Fruit fly (Drosophila melanogaster): ENCODE data around the gene Cbp80.

Gene Cbp80

dm6 chrX:4635856-4636486, 13.8 kb upstream of the Cbp80 start, which contains the start of the genes Alms1a and pon:
Gene Alms1a, minus strand, starts transcription at chrX:4636004.
Gene pon, plus strand, starts transcription at chrX:4636318.
- TF ChIP-seq CTCF (optimal IDR thresholded peaks at IDR 0.05) (no peak), CG8478 (optimal IDR thresholded peaks at IDR 0.05) (no peak)

- no peak for TF ChIP-seq CTCF (optimal IDR thresholded peaks at IDR 0.05)
- no peak for TF ChIP-seq CG8478 (optimal IDR thresholded peaks at IDR 0.05)
Observed at dm6 chrX:4643887-4644286, 5.9 kb upstream of the Cbp80 start, which contains the start of gene CG3081. Gene CG3081, minus strand, starts transcription at chrX:4643987.

DNA sequence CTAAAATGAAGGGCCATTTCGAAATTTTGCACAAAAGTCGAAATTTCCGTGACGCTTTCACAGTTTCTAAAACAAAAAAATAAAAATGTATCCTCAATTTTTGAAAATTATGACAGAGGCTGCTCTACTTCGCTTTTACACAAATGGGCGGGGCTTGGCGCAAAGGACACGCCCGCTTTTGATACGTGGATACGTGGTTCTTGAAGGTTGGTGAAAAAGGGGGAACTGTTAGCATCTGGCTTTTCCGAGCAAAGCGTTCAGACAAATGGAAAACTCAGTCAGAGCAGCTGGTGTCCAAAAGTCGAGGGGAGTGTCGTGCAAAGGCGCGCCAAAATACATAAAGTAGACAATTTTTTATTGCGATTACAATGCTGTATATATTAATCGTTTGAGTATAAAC, 5.0 kb upstream of the Cbp80 start, which contains the start of gene CG3062:
TSS of gene CG3062 (minus strand) at position 101 of the 400 bp plus-strand sequence.
- TF ChIP-seq CG8478 (optimal IDR thresholded peaks at IDR 0.05) (no peak), CTCF (optimal IDR thresholded peaks at IDR 0.05) (no peak)

dm6 chrX:4647316-4648046, 2.3 kb upstream of the Cbp80 start, which contains the start of the genes HLH4C and mRpL30:
Gene HLH4C, minus strand, starts transcription at chrX:4647414.
Gene mRpL30, plus strand, starts transcription at chrX:4647871.
- no peak for TF ChIP-seq CTCF (optimal IDR thresholded peaks at IDR 0.05)
- no peak for TF ChIP-seq CG8478 (optimal IDR thresholded peaks at IDR 0.05)

- TF ChIP-seq CG8478 (optimal IDR thresholded peaks at IDR 0.05): no peak
- no peak for TF ChIP-seq CTCF (optimal IDR thresholded peaks at IDR 0.05)
Observed at dm6 chrX:4654397-4654796, 4.6 kb downstream of the Cbp80 start, which contains the start of gene CG15473. Gene CG15473, minus strand, starts transcription at chrX:4654497.

- TF ChIP-seq CG8478 (optimal IDR thresholded peaks at IDR 0.05) (no peak), CTCF (optimal IDR thresholded peaks at IDR 0.05) (no peak)
Observed at dm6 chrX:4657896-4658295, 8.1 kb downstream of the Cbp80 start.

DNA sequence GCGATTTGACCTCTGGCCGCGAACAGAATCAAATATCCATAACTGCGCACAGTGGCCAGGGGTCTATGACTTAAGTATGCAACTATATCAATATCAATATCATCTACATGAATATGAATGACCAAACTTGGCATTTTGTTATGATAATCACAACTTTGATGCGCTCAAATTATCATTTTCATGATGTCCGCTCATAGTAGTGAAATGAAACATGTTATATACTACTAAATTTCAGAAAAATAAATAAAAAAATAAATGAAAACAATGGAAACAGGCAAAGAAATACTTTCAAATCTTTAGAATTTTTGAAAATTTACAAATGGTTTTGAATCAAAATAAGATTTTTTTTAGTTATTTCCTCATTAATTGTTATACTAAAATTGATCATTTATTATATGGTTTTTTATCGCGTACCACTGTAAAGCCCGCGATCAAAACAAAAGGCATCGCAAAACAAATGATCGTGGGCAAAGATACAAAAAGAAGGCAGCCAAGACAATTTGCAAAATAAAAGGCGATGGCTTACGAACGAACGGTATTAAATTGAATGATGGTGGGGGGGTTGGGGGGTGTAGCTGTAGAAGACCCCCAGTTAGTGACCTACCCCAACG, 10.9 kb downstream of the Cbp80 start:
- no peak for TF ChIP-seq CG8478 (optimal IDR thresholded peaks at IDR 0.05)

- TF ChIP-seq CG8478 (optimal IDR thresholded peaks at IDR 0.05) (no peak), CTCF (optimal IDR thresholded peaks at IDR 0.05) (no peak)
Observed at dm6 chrX:4664107-4664506, 14.3 kb downstream of the Cbp80 start.

DNA sequence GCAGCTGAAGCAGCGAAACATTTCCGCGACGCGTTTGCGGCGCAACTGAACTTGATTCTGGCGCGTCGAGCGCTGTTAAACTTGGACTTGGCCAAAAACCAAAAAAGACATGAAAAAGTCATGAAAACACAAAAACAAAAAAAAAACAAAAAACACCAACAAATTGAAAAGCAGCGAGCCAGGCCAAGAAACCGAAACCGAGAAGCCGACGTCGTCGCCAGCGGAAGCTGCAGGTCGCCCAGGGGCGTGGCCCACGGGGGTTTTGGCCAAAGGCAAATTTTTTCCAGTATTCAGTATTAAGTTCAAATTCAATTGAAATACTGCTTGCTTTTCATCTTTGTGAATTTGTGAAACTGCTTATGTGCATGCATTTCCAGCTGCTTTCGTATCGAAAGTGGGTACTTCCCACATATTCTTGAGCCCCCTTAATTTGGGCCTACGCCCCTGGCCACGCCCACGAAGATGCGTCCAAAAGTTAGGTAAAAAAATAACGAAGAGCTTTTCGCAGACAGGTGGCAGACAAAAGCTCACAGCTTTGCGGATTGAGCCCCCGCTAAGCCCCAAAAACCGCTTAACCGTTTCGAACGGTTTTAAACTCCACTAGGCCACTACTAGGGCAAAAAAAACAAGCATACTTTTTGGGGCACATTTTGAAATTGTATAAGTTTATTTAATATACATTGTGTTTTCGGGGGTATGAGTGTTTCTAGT, 17.0 kb downstream of the Cbp80 start, which contains the start of gene CG3009:
TSS of gene CG3009 (minus strand) at position 51 of the 711 bp plus-strand sequence.
- peak; percentile 36 to 59 for TF ChIP-seq CTCF (optimal IDR thresholded peaks at IDR 0.05)
- TF ChIP-seq CG8478 (optimal IDR thresholded peaks at IDR 0.05): no peak

DNA sequence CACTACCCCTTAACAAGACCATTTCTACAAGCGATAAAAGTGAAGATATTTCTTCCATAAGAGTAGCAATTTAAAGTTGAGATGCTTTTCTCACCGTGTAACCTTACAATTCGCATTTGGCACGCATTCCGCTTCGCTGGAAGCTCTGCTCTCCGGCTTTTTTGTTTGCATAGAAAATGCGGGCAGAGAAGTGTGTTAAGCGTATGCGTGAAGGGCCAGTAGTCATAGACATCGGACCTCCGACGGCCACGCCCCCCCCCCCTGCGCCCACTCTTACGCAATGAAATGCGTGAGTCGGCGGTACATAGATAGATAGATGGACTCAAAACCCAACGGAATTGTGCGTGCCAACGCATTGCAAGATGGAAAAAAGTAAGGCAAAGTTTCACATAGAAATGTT, 19.6 kb downstream of the Cbp80 start:
- TF ChIP-seq CG8478 (optimal IDR thresholded peaks at IDR 0.05) (no peak), CTCF (optimal IDR thresholded peaks at IDR 0.05) (no peak)

dm6 chrX:4671194-4671626, 21.4 kb downstream of the Cbp80 start:
- TF ChIP-seq CG8478 (optimal IDR thresholded peaks at IDR 0.05): no peak

DNA sequence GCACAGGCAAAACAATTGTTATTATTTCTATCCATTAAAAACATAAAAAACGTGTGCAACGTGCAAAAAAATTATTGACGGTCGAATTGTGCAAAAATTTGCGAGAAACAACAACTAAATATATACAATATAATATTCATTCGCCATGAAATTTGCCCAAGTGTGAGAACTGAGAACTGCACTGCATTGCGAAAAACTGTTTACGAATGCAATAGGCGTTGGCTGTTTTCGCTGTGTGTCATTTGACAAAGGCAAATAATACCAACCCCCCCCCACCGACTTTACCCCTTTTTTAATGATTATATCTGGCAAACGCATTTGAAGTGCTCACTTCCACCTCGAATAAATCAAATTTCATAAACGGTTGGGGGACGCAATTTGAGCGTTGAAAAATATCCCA, 25.2 kb downstream of the Cbp80 start:
- TF ChIP-seq CG8478 (optimal IDR thresholded peaks at IDR 0.05) (no peak), CTCF (optimal IDR thresholded peaks at IDR 0.05) (no peak)

DNA sequence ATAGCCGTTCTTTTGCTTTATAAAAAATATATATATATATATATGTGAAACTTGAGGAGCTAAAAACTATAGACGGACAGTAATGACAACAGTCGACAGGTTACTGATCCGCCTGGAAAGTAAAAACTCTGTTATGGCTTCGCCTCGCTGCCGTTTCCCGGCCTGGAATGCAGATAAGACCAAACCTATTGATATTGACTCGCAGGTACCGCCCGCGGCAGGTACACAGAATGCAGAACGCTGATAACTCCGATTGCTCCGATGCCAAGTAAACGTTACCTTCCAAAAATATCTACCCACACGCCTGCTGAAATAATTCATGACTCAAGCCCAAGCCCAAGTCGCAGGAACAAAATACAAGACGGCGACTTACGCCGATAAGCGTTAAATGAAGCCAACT, 27.6 kb downstream of the Cbp80 start:
- TF ChIP-seq CG8478 (optimal IDR thresholded peaks at IDR 0.05): no peak
- no peak for TF ChIP-seq CTCF (optimal IDR thresholded peaks at IDR 0.05)

dm6 chrX:4678146-4678912, 28.5 kb downstream of the Cbp80 start:
- TF ChIP-seq CTCF (optimal IDR thresholded peaks at IDR 0.05) (no peak), CG8478 (optimal IDR thresholded peaks at IDR 0.05) (no peak)

Measured in S2 (cell line).